Worm (Caenorhabditis elegans): Measurements from ENCODE around the gene F42F12.4.

- no peak for TF ChIP-seq elt-2 (tag; optimal IDR thresholded peaks at IDR 0.05)
- TF ChIP-seq npax-4 (tag; optimal IDR thresholded peaks at IDR 0.05), result no peak
- no peak for TF ChIP-seq lin-11 (tag; optimal IDR thresholded peaks at IDR 0.05)
- no peak for TF ChIP-seq ztf-16 (tag; optimal IDR thresholded peaks at IDR 0.05)
- no peak for TF ChIP-seq pqm-1 (tag; optimal IDR thresholded peaks at IDR 0.05)
- no peak for TF ChIP-seq hlh-15 (tag; optimal IDR thresholded peaks at IDR 0.05)
- no peak for TF ChIP-seq pros-1 (tag; optimal IDR thresholded peaks at IDR 0.05)
- no peak for TF ChIP-seq ceh-9 (tag; optimal IDR thresholded peaks at IDR 0.05)
- no peak for TF ChIP-seq sox-2 (GFP tag; IDR thresholded peaks at IDR 0.05)
- TF ChIP-seq unc-42 (tag; optimal IDR thresholded peaks at IDR 0.05), result no peak
Observed at ce11 chrX:12346729-12347128, 6.0 kb downstream of the F42F12.4 start, which contains the start of gene F42F12.11.
